Worm (Caenorhabditis elegans): Measurements from ENCODE around the gene ubxn-2.

The ubxn-2 gene

ce11 chrIV:2703927-2704401 is 21.7 kb downstream of the ubxn-2 start, which contains the start of gene Y94H6A.5 (continued):
- no peak for TF ChIP-seq lin-29 (GFP tag; IDR thresholded peaks at IDR 0.05)
- TF ChIP-seq egl-43 (GFP tag; IDR thresholded peaks at IDR 0.05) = no peak
- no peak for TF ChIP-seq sdz-12 (GFP tag; optimal IDR thresholded peaks at IDR 0.05)
- no peak for TF ChIP-seq zfp-3 (GFP tag; conservative IDR thresholded peaks at IDR 0.05)
- no peak for TF ChIP-seq tag-97 (GFP tag; IDR thresholded peaks at IDR 0.05)
- TF ChIP-seq madf-5 (GFP tag; IDR thresholded peaks at IDR 0.05) = no peak
- no peak for TF ChIP-seq jun-1 (tag; optimal IDR thresholded peaks at IDR 0.05)
- TF ChIP-seq nhr-77 (tag; optimal IDR thresholded peaks at IDR 0.05) = no peak
- TF ChIP-seq set-16 (GFP tag; IDR thresholded peaks at IDR 0.05) = no peak
- TF ChIP-seq nhr-28 (tag; optimal IDR thresholded peaks at IDR 0.05) = no peak
- peak; percentile 55 to 97 for TF ChIP-seq lsy-2 (tag; optimal IDR thresholded peaks at IDR 0.05)
- TF ChIP-seq vab-7 (GFP tag; IDR thresholded peaks at IDR 0.05) = no peak
- TF ChIP-seq hlh-11 (tag; optimal IDR thresholded peaks at IDR 0.05) = peak; percentile 25
- TF ChIP-seq spr-1 (tag; optimal IDR thresholded peaks at IDR 0.05) = no peak
- TF ChIP-seq attf-4 (tag; optimal IDR thresholded peaks at IDR 0.05) = no peak
- no peak for TF ChIP-seq F49E8.2 (tag; optimal IDR thresholded peaks at IDR 0.05; ENCODE audit: borderline replicate concordance)
- TF ChIP-seq hif-1 (tag; optimal IDR thresholded peaks at IDR 0.05) = peak in 1 of 2 experiments; percentile 55
- TF ChIP-seq spr-3 (GFP tag; optimal IDR thresholded peaks at IDR 0.05) = no peak
- no peak for TF ChIP-seq mdt-29 (GFP tag; IDR thresholded peaks at IDR 0.05)
- TF ChIP-seq dmd-6 (GFP tag; IDR thresholded peaks at IDR 0.05) = peak; percentile 15; the same call in 1 of the 2 replicates
- TF ChIP-seq Y75B8A.6 (GFP tag; IDR thresholded peaks at IDR 0.05) = no peak
- TF ChIP-seq unc-62 (GFP tag; optimal IDR thresholded peaks at IDR 0.05 in 1 of 2) = peak in 1 of 2 experiments; percentile 81
- TF ChIP-seq unc-62 (tag; optimal IDR thresholded peaks at IDR 0.05) = no peak
- TF ChIP-seq F37D6.2 (tag; optimal IDR thresholded peaks at IDR 0.05) = peak; percentile 19
- TF ChIP-seq lir-3 (tag; optimal IDR thresholded peaks at IDR 0.05) = no peak

- TF ChIP-seq set-16 (GFP tag; IDR thresholded peaks at IDR 0.05) (peak; percentile 97), snpc-4 (tag; optimal IDR thresholded peaks at IDR 0.05) (no peak), ZK546.5 (tag; optimal IDR thresholded peaks at IDR 0.05) (no peak)
These were observed 36.8 kb downstream of the ubxn-2 start, which contains the start of gene egrh-3 for ce11 chrIV:2688716-2689307. Gene egrh-3, minus strand, starts transcription at chrIV:2688766.

DNA sequence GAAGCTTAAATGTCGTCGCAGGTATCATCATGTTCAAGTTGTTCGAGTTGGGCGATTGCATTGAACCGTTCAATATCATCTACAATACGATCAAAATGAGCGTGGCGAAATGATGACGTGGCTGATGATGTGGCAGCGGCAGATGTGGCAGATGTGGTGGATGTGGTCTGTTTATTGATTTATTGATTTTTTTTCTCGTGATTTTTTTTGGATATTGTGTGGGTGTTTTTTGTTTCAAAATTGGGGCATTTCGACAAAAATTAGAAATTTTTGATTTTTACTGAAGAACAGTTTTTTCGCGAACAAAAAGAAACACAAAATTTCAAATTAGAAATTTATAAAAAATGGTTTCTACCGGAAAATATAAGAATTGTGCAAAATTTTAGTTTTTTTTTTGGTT is 45.3 kb downstream of the ubxn-2 start:
- TF ChIP-seq nhr-28 (tag; optimal IDR thresholded peaks at IDR 0.05) = no peak
- no peak for TF ChIP-seq ceh-20 (GFP tag; IDR thresholded peaks at IDR 0.05)
- peak; percentile 94 for TF ChIP-seq ceh-28 (tag; optimal IDR thresholded peaks at IDR 0.05)
- TF ChIP-seq daf-19 (GFP tag; conservative IDR thresholded peaks at IDR 0.05) = no peak
- no peak for TF ChIP-seq ztf-11 (tag; optimal IDR thresholded peaks at IDR 0.05)
- TF ChIP-seq aha-1 (tag) = peak; percentile 42
- no peak for TF ChIP-seq F26F4.8 (GFP tag; conservative IDR thresholded peaks at IDR 0.05)
- no peak for TF ChIP-seq ces-1 (GFP tag; optimal IDR thresholded peaks at IDR 0.05)
- no peak for TF ChIP-seq nhr-111 (GFP tag; optimal IDR thresholded peaks at IDR 0.05)

DNA sequence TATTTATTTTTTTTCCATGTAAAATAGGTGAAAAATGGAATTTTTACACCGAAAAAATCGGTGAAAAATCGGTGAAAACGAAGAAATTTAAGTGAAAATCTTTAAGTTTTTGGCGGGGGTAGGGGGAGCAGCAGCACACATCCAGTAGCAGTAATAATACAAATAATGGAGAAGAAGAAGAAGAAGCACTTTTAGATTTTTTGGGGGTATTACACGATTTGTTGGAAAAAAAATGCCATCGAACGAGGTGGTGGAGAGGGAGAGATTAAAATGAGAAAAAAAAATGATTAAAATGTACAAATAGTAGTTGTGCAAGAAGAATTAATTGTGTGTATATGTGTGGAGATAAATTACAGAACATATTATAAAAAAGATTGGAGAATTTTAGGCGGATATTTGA is 47.5 kb downstream of the ubxn-2 start:
- no peak for TF ChIP-seq zfp-2 (tag; optimal IDR thresholded peaks at IDR 0.05)
- no peak for TF ChIP-seq daf-16 (GFP tag; optimal IDR thresholded peaks at IDR 0.05)
- TF ChIP-seq daf-16 (tag; optimal IDR thresholded peaks at IDR 0.05) = no peak
- no peak for TF ChIP-seq tra-1 (GFP tag; IDR thresholded peaks at IDR 0.05)
- TF ChIP-seq mdt-29 (GFP tag; IDR thresholded peaks at IDR 0.05) = no peak
- TF ChIP-seq pha-4 (GFP tag; IDR thresholded peaks at IDR 0.05) = no peak
- TF ChIP-seq pha-4 (tag; optimal IDR thresholded peaks at IDR 0.05) = no peak
- TF ChIP-seq Y48G9A.11 (GFP tag; IDR thresholded peaks at IDR 0.05) = no peak
- TF ChIP-seq unc-39 (tag; optimal IDR thresholded peaks at IDR 0.05) = no peak
- no peak for TF ChIP-seq duxl-1 (tag; optimal IDR thresholded peaks at IDR 0.05; ENCODE audit: poor library complexity)
- no peak for TF ChIP-seq spr-1 (tag; optimal IDR thresholded peaks at IDR 0.05)
- TF ChIP-seq F44E2.7 (GFP tag; IDR thresholded peaks at IDR 0.05) = no peak
- no peak for TF ChIP-seq ZK546.5 (tag; optimal IDR thresholded peaks at IDR 0.05)
- no peak for TF ChIP-seq ceh-20 (GFP tag; IDR thresholded peaks at IDR 0.05)
- no peak for TF ChIP-seq lin-1 (GFP tag; IDR thresholded peaks at IDR 0.05)
- no peak for TF ChIP-seq gei-8 (GFP tag; optimal IDR thresholded peaks at IDR 0.05)
- TF ChIP-seq daf-8 (GFP tag; IDR thresholded peaks at IDR 0.05) = no peak
- no peak for TF ChIP-seq set-16 (GFP tag; IDR thresholded peaks at IDR 0.05)
